ENCODE assay signal across 2 fruit fly cellular contexts in the genomic region with DNA sequence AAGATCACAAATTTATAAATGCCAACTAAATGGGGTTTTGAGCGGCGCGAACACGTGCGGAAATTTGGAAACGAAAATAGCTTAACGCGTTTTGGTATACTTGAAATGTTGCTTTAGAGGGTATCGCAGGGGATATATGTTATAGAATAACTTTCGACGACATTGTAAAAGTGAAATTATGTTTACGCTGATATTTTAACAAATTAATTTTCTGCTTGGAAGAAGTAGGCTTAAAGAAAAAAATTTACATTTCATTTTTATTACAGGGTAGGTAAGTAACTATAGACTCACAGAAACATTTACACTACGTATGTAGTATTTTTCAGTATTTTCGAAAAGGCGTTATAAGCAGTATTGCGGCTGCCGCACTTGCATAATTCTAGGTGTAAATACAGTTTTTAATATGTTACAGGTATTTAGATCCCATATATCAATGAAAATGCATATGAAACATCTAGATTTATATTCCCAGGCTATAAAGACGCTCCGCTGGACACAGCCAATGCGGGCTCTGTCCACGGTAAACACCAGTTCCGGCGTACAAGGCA.
TF ChIP-seq lines count a peak whose summit lies in the region.

A gene (minus strand): TSS at position 80 of the 548 bp plus-strand sequence.
A gene (plus strand): TSS at position 337 of the 548 bp plus-strand sequence.

TF ChIP-seq in whole organism, embryonic, 481 proteins besides CTCF, POLR2A, EP300 and RAD21 (continued from another document and continues in another):
- TF ChIP-seq sna (GFP tag; IDR thresholded peaks at IDR 0.05; lab: Robert Waterston, UW; ENCODE audit: partially characterized antibody) (peak; percentile 37; the same call in 1 of the 2 replicates), seq (GFP tag; IDR thresholded peaks at IDR 0.05; lab: Robert Waterston, UW) (peak; percentile 100), CG12236 (GFP tag; optimal IDR thresholded peaks at IDR 0.05; lab: Kevin White, UChicago) (peak; percentile 100), yki (optimal IDR thresholded peaks at IDR 0.05; lab: Kevin White, UChicago) (no peak), sd (tag; optimal IDR thresholded peaks at IDR 0.05; lab: Kevin White, UChicago) (peak; percentile 99), pum (GFP tag; optimal IDR thresholded peaks at IDR 0.05; lab: Kevin White, UChicago) (peak; percentile 100), H2.0 (GFP tag; IDR thresholded peaks at IDR 0.05; lab: Robert Waterston, UW) (peak; percentile 100), CG8478 (optimal IDR thresholded peaks at IDR 0.05; lab: Kevin White, UChicago) (no peak), slou (GFP tag; optimal IDR thresholded peaks at IDR 0.05; lab: Kevin White, UChicago) (peak; percentile 100), ATbp (GFP tag; optimal IDR thresholded peaks at IDR 0.05; lab: Kevin White, UChicago) (peak; percentile 99), gcm (GFP tag; optimal IDR thresholded peaks at IDR 0.05; lab: Kevin White, UChicago) (peak; percentile 100), CG16779 (GFP tag; IDR thresholded peaks at IDR 0.05; lab: Robert Waterston, UW) (peak; percentile 100), CG17912 (GFP tag; optimal IDR thresholded peaks at IDR 0.05; lab: Kevin White, UChicago) (peak; percentile 100), sqz (GFP tag; optimal IDR thresholded peaks at IDR 0.05; lab: Kevin White, UChicago) (peak; percentile 100), Bgb (GFP tag; IDR thresholded peaks at IDR 0.05; lab: Robert Waterston, UW; ENCODE audit: partially characterized antibody) (no peak), otp (GFP tag; IDR thresholded peaks at IDR 0.05; lab: Robert Waterston, UW) (peak; percentile 100), CG2712 (tag; optimal IDR thresholded peaks at IDR 0.05; lab: Kevin White, UChicago) (peak; percentile 100), CG14710 (tag; optimal IDR thresholded peaks at IDR 0.05; lab: Kevin White, UChicago) (peak; percentile 99), Bdp1 (GFP tag; optimal IDR thresholded peaks at IDR 0.05; lab: Kevin White, UChicago) (peak; percentile 96), MBD-R2 (GFP tag; IDR thresholded peaks at IDR 0.05; lab: Robert Waterston, UW) (peak; percentile 100), fd3F (GFP tag; optimal IDR thresholded peaks at IDR 0.05; lab: Kevin White, UChicago) (peak; percentile 100), ab (GFP tag; optimal IDR thresholded peaks at IDR 0.05; lab: Kevin White, UChicago) (peak; percentile 98), HLH54F (GFP tag; optimal IDR thresholded peaks at IDR 0.05; lab: Kevin White, UChicago) (peak; percentile 100), ase (GFP tag; IDR thresholded peaks at IDR 0.05; lab: Robert Waterston, UW) (peak; percentile 100), HLHmδ (GFP tag; optimal IDR thresholded peaks at IDR 0.05; lab: Kevin White, UChicago) (no peak), CG7928 (GFP tag; optimal IDR thresholded peaks at IDR 0.05; lab: Kevin White, UChicago) (peak; percentile 89), CG17802 (tag; optimal IDR thresholded peaks at IDR 0.05; lab: Kevin White, UChicago) (peak; percentile 96), Dbx (GFP tag; IDR thresholded peaks at IDR 0.05; lab: Robert Waterston, UW) (peak; percentile 100), CG12744 (GFP tag; optimal IDR thresholded peaks at IDR 0.05; lab: Kevin White, UChicago) (peak; percentile 100), Poxn (GFP tag; IDR thresholded peaks at IDR 0.05; lab: Robert Waterston, UW) (peak; percentile 100), CG3838 (GFP tag; optimal IDR thresholded peaks at IDR 0.05; lab: Kevin White, UChicago) (peak; percentile 99), pan (optimal IDR thresholded peaks at IDR 0.05; lab: Kevin White, UChicago) (peak in 1 of 2 experiments; percentile 82), pan (GFP tag; optimal IDR thresholded peaks at IDR 0.05 in 1 of 2, IDR thresholded peaks at IDR 0.05 in 1 of 2) (peak; percentile 84 to 100), trh (GFP tag; optimal IDR thresholded peaks at IDR 0.05; lab: Kevin White, UChicago) (peak; percentile 100), bsh (GFP tag; optimal IDR thresholded peaks at IDR 0.05; lab: Kevin White, UChicago) (peak in 1 of 2 experiments; percentile 100), CG1603 (tag; optimal IDR thresholded peaks at IDR 0.05; lab: Kevin White, UChicago) (peak; percentile 99), CrebB (tag; optimal IDR thresholded peaks at IDR 0.05; lab: Kevin White, UChicago) (peak; percentile 100), CG15269 (tag; optimal IDR thresholded peaks at IDR 0.05; lab: Kevin White, UChicago) (peak; percentile 100), CG1602 (GFP tag; optimal IDR thresholded peaks at IDR 0.05; lab: Kevin White, UChicago) (peak; percentile 100), CG32772 (GFP tag; IDR thresholded peaks at IDR 0.05; lab: Robert Waterston, UW) (peak; percentile 100), Oli (tag; optimal IDR thresholded peaks at IDR 0.05; lab: Kevin White, UChicago) (peak; percentile 100), sisA (GFP tag; IDR thresholded peaks at IDR 0.05; lab: Robert Waterston, UW) (peak; percentile 100), chm (GFP tag; IDR thresholded peaks at IDR 0.05; lab: Robert Waterston, UW) (peak; percentile 100), ranshi (GFP tag; IDR thresholded peaks at IDR 0.05; lab: Robert Waterston, UW) (peak; percentile 100), Deaf1 (tag; optimal IDR thresholded peaks at IDR 0.05; lab: Kevin White, UChicago) (peak; percentile 94), Trl (optimal IDR thresholded peaks at IDR 0.05; lab: Kevin White, UChicago) (no peak), Trl (GFP tag; optimal IDR thresholded peaks at IDR 0.05; lab: Kevin White, UChicago) (peak; percentile 100), CG16813 (GFP tag; IDR thresholded peaks at IDR 0.05; lab: Robert Waterston, UW; ENCODE audit: partially characterized antibody) (no peak), knrl (GFP tag; IDR thresholded peaks at IDR 0.05; lab: Robert Waterston, UW; ENCODE audit: partially characterized antibody) (peak; percentile 51; the same call in 1 of the 3 replicates), Fer2 (tag; optimal IDR thresholded peaks at IDR 0.05; lab: Kevin White, UChicago) (peak; percentile 100), CG17328 (GFP tag; IDR thresholded peaks at IDR 0.05; lab: Robert Waterston, UW) (peak; percentile 100), Side (GFP tag; optimal IDR thresholded peaks at IDR 0.05; lab: Kevin White, UChicago) (peak; percentile 100), CG8359 (GFP tag; optimal IDR thresholded peaks at IDR 0.05; lab: Kevin White, UChicago; ENCODE audit: borderline replicate concordance) (peak; percentile 97), Doc2 (GFP tag; IDR thresholded peaks at IDR 0.05; lab: Robert Waterston, UW) (peak; percentile 99), hkb (optimal IDR thresholded peaks at IDR 0.05; lab: Kevin White, UChicago) (peak; percentile 45), hkb (GFP tag; IDR thresholded peaks at IDR 0.05; lab: Robert Waterston, UW) (peak; percentile 100), Nf-YC (tag; optimal IDR thresholded peaks at IDR 0.05; lab: Kevin White, UChicago) (peak; percentile 96), CG18619 (GFP tag; optimal IDR thresholded peaks at IDR 0.05; lab: Kevin White, UChicago) (peak; percentile 100), CG42726 (GFP tag; IDR thresholded peaks at IDR 0.05; lab: Robert Waterston, UW; ENCODE audit: partially characterized antibody) (0 out of 2 replicates have a peak, but pooled peaks have one; percentile 36), Myb (GFP tag; optimal IDR thresholded peaks at IDR 0.05; lab: Kevin White, UChicago) (peak; percentile 96)

TF ChIP-seq in whole organism, prepupa, 60 proteins besides CTCF, POLR2A, EP300 and RAD21 (continued from another document):
- TF ChIP-seq CG10631 (GFP tag; optimal IDR thresholded peaks at IDR 0.05; lab: Kevin White, UChicago) (peak; percentile 100), Sox102F (GFP tag; optimal IDR thresholded peaks at IDR 0.05; lab: Kevin White, UChicago) (peak; percentile 99), CG11902 (GFP tag; optimal IDR thresholded peaks at IDR 0.05; lab: Kevin White, UChicago) (peak; percentile 100), CG34406 (GFP tag; optimal IDR thresholded peaks at IDR 0.05; lab: Kevin White, UChicago) (peak; percentile 100), CG10669 (GFP tag; optimal IDR thresholded peaks at IDR 0.05; lab: Kevin White, UChicago) (peak; percentile 100), achi (GFP tag; optimal IDR thresholded peaks at IDR 0.05; lab: Kevin White, UChicago) (peak; percentile 99), CG8119 (GFP tag; IDR thresholded peaks at IDR 0.05; lab: Robert Waterston, UW) (peak; percentile 100), svp (GFP tag; lab: Kevin White, UChicago) (peak; percentile 100), dsx (GFP tag; optimal IDR thresholded peaks at IDR 0.05; lab: Kevin White, UChicago; ENCODE audit: poor library complexity, severe bottlenecking) (peak; percentile 99), Hr39 (GFP tag; optimal IDR thresholded peaks at IDR 0.05; lab: Kevin White, UChicago) (peak; percentile 100), CG32006 (GFP tag; optimal IDR thresholded peaks at IDR 0.05; lab: Kevin White, UChicago) (peak; percentile 100), Eip75B (GFP tag; optimal IDR thresholded peaks at IDR 0.05; lab: Kevin White, UChicago) (peak; percentile 100), CG4318 (GFP tag; optimal IDR thresholded peaks at IDR 0.05; lab: Kevin White, UChicago) (peak; percentile 100)
